Fruit fly (Drosophila melanogaster) whole organism, prepupa: ENCODE results near the gene CG9932.

Source experiments
- Met ChIP-seq: fragments of 200-800 bp; sonication (Bioruptor generic); optimal IDR thresholded peaks from 3 replicates; lab custom pipeline; 2016; ENCODE audit warnings: missing biosample characterization, missing genetic modification characterization
- Sox102F ChIP-seq: fragments of 200-800 bp; sonication (Bioruptor generic); optimal IDR thresholded peaks from 2 replicates; lab custom pipeline; 2016; ENCODE audit warnings: missing biosample characterization, mild to moderate bottlenecking, missing genetic modification characterization
- net ChIP-seq: fragments of 200-800 bp; sonication (Bioruptor generic); optimal IDR thresholded peaks from 3 replicates; lab custom pipeline; 2016; ENCODE audit warnings: missing biosample characterization, missing genetic modification characterization
- spab ChIP-seq: fragments of 200-800 bp; sonication (Bioruptor generic); optimal IDR thresholded peaks from 2 replicates; lab custom pipeline; 2017; ENCODE audit warnings: missing biosample characterization, mild to moderate bottlenecking, missing genetic modification characterization, missing genetic modification reagents

DNA sequence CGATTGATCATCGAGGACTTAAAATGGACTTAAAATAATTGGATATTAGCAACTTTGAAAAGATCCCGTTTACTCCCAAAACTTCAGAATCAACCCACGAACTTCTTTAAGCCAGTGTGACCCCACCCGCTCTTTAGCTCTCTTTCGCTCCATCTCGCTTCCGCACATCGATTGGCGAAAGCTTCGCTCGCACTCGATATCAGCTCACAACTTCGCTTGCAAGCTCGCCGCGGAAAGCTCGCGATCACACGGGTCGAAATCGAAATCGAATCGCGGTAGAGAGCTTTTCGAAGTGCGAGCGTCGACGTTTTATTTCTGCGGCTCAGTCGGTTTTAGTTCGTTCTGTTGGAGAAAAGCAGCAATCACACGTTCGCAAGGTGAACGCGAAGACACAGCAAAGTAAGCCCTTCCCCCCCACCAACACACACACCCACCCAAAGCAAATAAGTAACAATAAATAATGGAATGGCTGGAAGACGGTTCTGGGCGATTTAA lies 85.8 kb downstream of the CG9932 start, which contains the start of gene Vha68-2:
- TF ChIP-seq spab (GFP tag; lab: Kevin White, UChicago) (no peak), net (GFP tag; lab: Kevin White, UChicago) (peak; percentile 70), Sox102F (peak; percentile 66), Met (no peak)
